Fruit fly (Drosophila melanogaster): Measurements from ENCODE around the gene CG6125.
A peak's percentile ranks its signal among the peaks of the same experiment; 100 is the strongest.

Gene CG6125

dm6 chr3R:15371833-15372232 lies 35.0 kb downstream of the CG6125 start, which contains the start of the genes Ccm3 and CG6136 (continued):
- TF ChIP-seq Rfx (GFP tag; IDR thresholded peaks at IDR 0.05) (peak; percentile 86), Hr39 (optimal IDR thresholded peaks at IDR 0.05) (peak; percentile 64), CG5953 (GFP tag; IDR thresholded peaks at IDR 0.05) (no peak), CG8359 (GFP tag; optimal IDR thresholded peaks at IDR 0.05; ENCODE audit: borderline replicate concordance) (no peak), al (GFP tag; IDR thresholded peaks at IDR 0.05) (peak; percentile 52; the same call in 1 of the 2 replicates), CG15514 (GFP tag; optimal IDR thresholded peaks at IDR 0.05) (peak; percentile 79), CG4282 (GFP tag; optimal IDR thresholded peaks at IDR 0.05) (peak; percentile 46), CG13894 (tag; optimal IDR thresholded peaks at IDR 0.05) (peak; percentile 45), CG10366 (GFP tag; IDR thresholded peaks at IDR 0.05) (peak; percentile 23; the same call in 1 of the 2 replicates), chinmo (GFP tag; IDR thresholded peaks at IDR 0.05; ENCODE audit: partially characterized antibody) (peak; percentile 88; the same call in 3 of the 4 replicates), pzg (GFP tag; optimal IDR thresholded peaks at IDR 0.05) (peak; percentile 86), CG6683 (GFP tag; optimal IDR thresholded peaks at IDR 0.05) (peak; percentile 26), Adf1 (GFP tag; IDR thresholded peaks at IDR 0.05) (peak; percentile 41; the same call in 1 of the 2 replicates), tin (GFP tag; optimal IDR thresholded peaks at IDR 0.05) (peak; percentile 7), CG34376 (GFP tag; optimal IDR thresholded peaks at IDR 0.05) (peak; percentile 70), CHES-1-like (GFP tag; optimal IDR thresholded peaks at IDR 0.05) (peak; percentile 81), her (GFP tag; optimal IDR thresholded peaks at IDR 0.05) (peak; percentile 35), CG13624 (GFP tag; optimal IDR thresholded peaks at IDR 0.05) (peak; percentile 74), MBD-R2 (GFP tag; IDR thresholded peaks at IDR 0.05) (peak; percentile 97), Nf-YA (GFP tag; IDR thresholded peaks at IDR 0.05) (no peak), Hmx (GFP tag; optimal IDR thresholded peaks at IDR 0.05) (no peak), Ets65A (GFP tag) (peak; percentile 94), HLH4C (GFP tag; IDR thresholded peaks at IDR 0.05; ENCODE audit: partially characterized antibody) (peak; percentile 91), CG7928 (GFP tag; optimal IDR thresholded peaks at IDR 0.05) (peak; percentile 27), Bgb (GFP tag; IDR thresholded peaks at IDR 0.05; ENCODE audit: partially characterized antibody) (peak; percentile 96), vvl (GFP tag; IDR thresholded peaks at IDR 0.05) (peak; percentile 91), salm (tag; optimal IDR thresholded peaks at IDR 0.05) (no peak), B-H2 (GFP tag; optimal IDR thresholded peaks at IDR 0.05) (peak; percentile 68), pho (GFP tag; optimal IDR thresholded peaks at IDR 0.05) (peak; percentile 37), CG10959 (GFP tag; IDR thresholded peaks at IDR 0.05) (0 out of 2 replicates have a peak, but pooled peaks have one; percentile 29), CG4404 (GFP tag; IDR thresholded peaks at IDR 0.05) (peak; percentile 25; the same call in 1 of the 2 replicates), CG11723 (GFP tag; optimal IDR thresholded peaks at IDR 0.05) (no peak), CG3847 (GFP tag; IDR thresholded peaks at IDR 0.05) (peak; percentile 65), CG2129 (GFP tag; IDR thresholded peaks at IDR 0.05; ENCODE audit: partially characterized antibody) (peak; percentile 77), Awh (GFP tag; IDR thresholded peaks at IDR 0.05) (no peak), zfh1 (GFP tag; IDR thresholded peaks at IDR 0.05) (peak; percentile 70; the same call in 2 of the 3 replicates), CG17612 (GFP tag; IDR thresholded peaks at IDR 0.05) (no peak), CG12659 (GFP tag; optimal IDR thresholded peaks at IDR 0.05) (peak; percentile 69), Dip2 (GFP tag; IDR thresholded peaks at IDR 0.05) (no peak), CG32532 (GFP tag; IDR thresholded peaks at IDR 0.05) (peak; percentile 62), Ada2b (GFP tag; IDR thresholded peaks at IDR 0.05) (no peak), CG7963 (GFP tag; IDR thresholded peaks at IDR 0.05; ENCODE audit: partially characterized antibody) (peak; percentile 83), chm (GFP tag; IDR thresholded peaks at IDR 0.05) (peak; percentile 54; the same call in 1 of the 2 replicates), danr (GFP tag; IDR thresholded peaks at IDR 0.05) (no peak), Dp (GFP tag; optimal IDR thresholded peaks at IDR 0.05) (peak; percentile 52), knrl (GFP tag; IDR thresholded peaks at IDR 0.05; ENCODE audit: partially characterized antibody) (peak; percentile 89), E2f2 (GFP tag; IDR thresholded peaks at IDR 0.05) (peak; percentile 66), pb (GFP tag; optimal IDR thresholded peaks at IDR 0.05) (peak; percentile 23), CG8924 (tag; optimal IDR thresholded peaks at IDR 0.05) (peak; percentile 57), sug (tag; optimal IDR thresholded peaks at IDR 0.05) (peak; percentile 58), CG12942 (GFP tag; optimal IDR thresholded peaks at IDR 0.05) (no peak)

Measured in whole organism, embryonic.